Fruit fly (Drosophila melanogaster): ENCODE data around the gene CG6023.

CG6023 gene

dm6 chrX:18320825-18321224, at the start of gene CG6023:
CG6023 (minus strand) TSS chrX:18321193.
- TF ChIP-seq foxo (GFP tag; optimal IDR thresholded peaks at IDR 0.05) (no peak), dmrt93B (GFP tag; optimal IDR thresholded peaks at IDR 0.05) (no peak), Rel (GFP tag; optimal IDR thresholded peaks at IDR 0.05) (no peak), Rel (tag; optimal IDR thresholded peaks at IDR 0.05) (peak; percentile 88)

DNA sequence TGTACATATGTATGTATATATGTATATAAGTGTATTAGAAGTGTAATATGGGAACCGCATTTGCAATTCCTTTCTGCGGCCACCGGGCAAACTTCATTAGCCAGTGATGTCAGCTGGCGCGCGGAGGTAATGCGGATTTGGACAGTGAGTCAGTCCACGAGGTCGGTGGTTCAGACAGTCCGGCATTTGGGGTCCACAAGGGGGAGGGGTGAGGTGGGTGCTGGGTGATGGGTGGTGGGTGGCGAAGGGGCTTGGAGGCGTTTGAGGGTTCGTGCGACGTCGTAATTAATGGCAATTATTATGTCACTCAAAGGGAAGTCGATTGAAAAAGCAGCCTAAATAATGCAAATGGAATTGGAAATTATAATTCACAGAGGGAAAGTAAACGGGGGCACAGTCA, 48.8 kb upstream of the CG6023 start:
- no peak for TF ChIP-seq Mio (GFP tag; optimal IDR thresholded peaks at IDR 0.05)
- TF ChIP-seq woc (GFP tag; optimal IDR thresholded peaks at IDR 0.05), result no peak
- TF ChIP-seq lola (GFP tag; optimal IDR thresholded peaks at IDR 0.05), result no peak
- no peak for TF ChIP-seq Rel (GFP tag; optimal IDR thresholded peaks at IDR 0.05)
- no peak for TF ChIP-seq Rel (tag; optimal IDR thresholded peaks at IDR 0.05)
- TF ChIP-seq Jra (GFP tag; optimal IDR thresholded peaks at IDR 0.05), result no peak
- TF ChIP-seq dl (GFP tag; optimal IDR thresholded peaks at IDR 0.05; ENCODE audit: insufficient read depth in 1 of 2, partially characterized antibody in 2 of 2), result no peak
- no peak for TF ChIP-seq GATAd (GFP tag; optimal IDR thresholded peaks at IDR 0.05)
- no peak for TF ChIP-seq Hnf4 (GFP tag; optimal IDR thresholded peaks at IDR 0.05)
- TF ChIP-seq ey (GFP tag; optimal IDR thresholded peaks at IDR 0.05), result no peak
- TF ChIP-seq Myc (optimal IDR thresholded peaks at IDR 0.05), result no peak
- TF ChIP-seq CrebA (GFP tag; optimal IDR thresholded peaks at IDR 0.05; ENCODE audit: borderline replicate concordance), result no peak
- no peak for TF ChIP-seq fru (GFP tag; optimal IDR thresholded peaks at IDR 0.05)
- no peak for TF ChIP-seq Sp1 (GFP tag; optimal IDR thresholded peaks at IDR 0.05)

- TF ChIP-seq OdsH (GFP tag; optimal IDR thresholded peaks at IDR 0.05) (no peak), pan (optimal IDR thresholded peaks at IDR 0.05) (no peak), rgr (GFP tag; optimal IDR thresholded peaks at IDR 0.05) (no peak), Rel (GFP tag; optimal IDR thresholded peaks at IDR 0.05) (no peak), Rel (tag; optimal IDR thresholded peaks at IDR 0.05) (peak; percentile 18), Hnf4 (GFP tag; optimal IDR thresholded peaks at IDR 0.05) (no peak), h (GFP tag; optimal IDR thresholded peaks at IDR 0.05) (no peak)
These were observed 47.6 kb upstream of the CG6023 start for dm6 chrX:18368644-18368998.

DNA sequence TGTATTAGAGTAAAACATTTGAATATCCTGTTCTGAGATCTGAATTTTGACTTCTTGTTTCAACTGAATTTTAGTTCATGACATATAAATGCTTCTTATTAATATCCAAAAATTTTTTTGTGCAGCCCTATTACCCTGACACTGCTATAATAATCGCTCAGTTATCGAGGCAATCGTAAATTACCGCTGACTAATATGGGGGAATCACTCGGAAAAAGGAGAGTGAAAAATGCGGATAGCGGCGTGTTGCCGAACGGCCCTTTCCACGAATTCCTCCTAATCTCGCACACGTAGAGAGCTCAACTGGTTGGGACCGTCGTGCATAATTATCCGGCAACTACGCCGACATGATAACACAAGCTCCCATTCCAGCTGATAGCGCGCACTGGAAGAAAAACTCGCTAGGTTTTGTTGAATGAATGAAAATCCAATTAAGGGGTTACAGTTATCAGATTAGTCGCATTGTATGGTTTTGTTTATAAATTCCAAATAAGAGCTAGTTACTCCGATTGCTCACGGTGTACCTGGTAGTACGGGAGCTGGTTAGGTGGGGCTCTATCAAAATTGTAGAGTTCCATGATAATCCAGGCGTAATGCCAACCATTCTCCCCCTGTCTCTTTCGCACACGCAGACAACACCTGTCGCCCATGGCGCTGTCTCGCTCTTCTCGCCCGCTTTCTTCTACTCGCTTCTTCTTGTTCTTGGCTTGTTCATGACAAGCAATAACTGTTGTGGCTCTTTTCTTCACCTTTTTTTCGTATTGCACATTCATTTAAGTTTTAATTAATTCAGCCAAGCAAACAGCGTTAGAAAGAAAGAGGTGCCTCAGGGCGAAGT, 47.0 kb upstream of the CG6023 start:
- TF ChIP-seq fru (GFP tag; optimal IDR thresholded peaks at IDR 0.05), result peak; percentile 72
- TF ChIP-seq HLH106 (tag; optimal IDR thresholded peaks at IDR 0.05), result peak; percentile 57
- peak; percentile 78 for TF ChIP-seq OdsH (GFP tag; optimal IDR thresholded peaks at IDR 0.05)
- peak; percentile 44 for TF ChIP-seq brk (GFP tag; optimal IDR thresholded peaks at IDR 0.05)
- TF ChIP-seq Mio (GFP tag; optimal IDR thresholded peaks at IDR 0.05), result peak; percentile 5
- TF ChIP-seq Dfd (GFP tag; optimal IDR thresholded peaks at IDR 0.05), result no peak
- TF ChIP-seq CG32264 (GFP tag; optimal IDR thresholded peaks at IDR 0.05), result peak; percentile 28
- TF ChIP-seq rgr (GFP tag; optimal IDR thresholded peaks at IDR 0.05), result peak; percentile 81
- TF ChIP-seq Hnf4 (GFP tag; optimal IDR thresholded peaks at IDR 0.05), result peak; percentile 73
- peak in 1 of 2 experiments; percentile 76 for TF ChIP-seq foxo (GFP tag; optimal IDR thresholded peaks at IDR 0.05)
- peak; percentile 44 for TF ChIP-seq woc (GFP tag; optimal IDR thresholded peaks at IDR 0.05)
- peak; percentile 82 for TF ChIP-seq br (GFP tag; optimal IDR thresholded peaks at IDR 0.05)
- peak; percentile 62 for TF ChIP-seq Sp1 (GFP tag; optimal IDR thresholded peaks at IDR 0.05)
- TF ChIP-seq Rel (GFP tag; optimal IDR thresholded peaks at IDR 0.05), result peak; percentile 21
- TF ChIP-seq Rel (tag; optimal IDR thresholded peaks at IDR 0.05), result peak; percentile 96
- peak; percentile 84 for TF ChIP-seq ey (GFP tag; optimal IDR thresholded peaks at IDR 0.05)
- TF ChIP-seq psq (GFP tag; optimal IDR thresholded peaks at IDR 0.05), result peak; percentile 66
- TF ChIP-seq Abd-B (GFP tag; optimal IDR thresholded peaks at IDR 0.05), result no peak
- TF ChIP-seq sv (GFP tag; optimal IDR thresholded peaks at IDR 0.05), result peak; percentile 25
- no peak for TF ChIP-seq Hr83 (GFP tag; optimal IDR thresholded peaks at IDR 0.05; ENCODE audit: poor library complexity, severe bottlenecking)
- TF ChIP-seq Jra (GFP tag; optimal IDR thresholded peaks at IDR 0.05), result no peak
- peak; percentile 16 for TF ChIP-seq CrebA (GFP tag; optimal IDR thresholded peaks at IDR 0.05; ENCODE audit: borderline replicate concordance)
- TF ChIP-seq GATAd (GFP tag; optimal IDR thresholded peaks at IDR 0.05), result no peak
- peak; percentile 88 for TF ChIP-seq h (GFP tag; optimal IDR thresholded peaks at IDR 0.05)
